Worm (Caenorhabditis elegans): ENCODE measurements around the gene R08C7.5.
A peak's percentile ranks its signal among the peaks of the same experiment; 100 is the strongest.

The R08C7.5 gene

ce11 chrIV:4470885-4471772 is 41.1 kb downstream of the R08C7.5 start (continued):
- TF ChIP-seq pbrm-1 (GFP tag; IDR thresholded peaks at IDR 0.05) (peak; percentile 72; the same call in 1 of the 2 replicates), egl-44 (GFP tag; IDR thresholded peaks at IDR 0.05) (peak; percentile 65; the same call in 1 of the 2 replicates), F23B12.7 (tag; optimal IDR thresholded peaks at IDR 0.05; ENCODE audit: insufficient read depth) (peak; percentile 10), Y53F4B.3 (GFP tag; IDR thresholded peaks at IDR 0.05) (no peak)

- TF ChIP-seq sdz-38 (tag; optimal IDR thresholded peaks at IDR 0.05) (no peak), mcd-1 (GFP tag; IDR thresholded peaks at IDR 0.05) (peak; percentile 5; the same call in 1 of the 2 replicates), Y56A3A.18 (GFP tag; IDR thresholded peaks at IDR 0.05) (0 out of 2 replicates have a peak, but pooled peaks have one; percentile 6), lin-26 (GFP tag; IDR thresholded peaks at IDR 0.05) (no peak; the same call in 1 of the 2 replicates), chd-7 (tag; optimal IDR thresholded peaks at IDR 0.05) (peak; percentile 11), attf-3 (GFP tag; conservative IDR thresholded peaks at IDR 0.05) (no peak), cebp-1 (GFP tag; IDR thresholded peaks at IDR 0.05) (no peak), cebp-1 (tag; optimal IDR thresholded peaks at IDR 0.05) (peak; percentile 44), attf-6 (GFP tag; IDR thresholded peaks at IDR 0.05) (0 out of 2 replicates have a peak, but pooled peaks have one; percentile 23), T26A5.8 (tag; optimal IDR thresholded peaks at IDR 0.05) (no peak), egrh-3 (GFP tag; IDR thresholded peaks at IDR 0.05) (no peak), lin-35 (GFP tag; optimal IDR thresholded peaks at IDR 0.05) (peak in 1 of 3 experiments; percentile 14), madf-3 (GFP tag; IDR thresholded peaks at IDR 0.05) (no peak), let-526 (GFP tag; IDR thresholded peaks at IDR 0.05) (peak; percentile 8; the same call in 1 of the 2 replicates), nhr-179 (tag; optimal IDR thresholded peaks at IDR 0.05) (no peak), lir-1 (GFP tag; conservative IDR thresholded peaks at IDR 0.05) (0 out of 2 replicates have a peak, but pooled peaks have one; percentile 19), tlf-1 (GFP tag; optimal IDR thresholded peaks at IDR 0.05) (no peak), nhr-27 (tag; optimal IDR thresholded peaks at IDR 0.05) (no peak), nhr-80 (tag; optimal IDR thresholded peaks at IDR 0.05) (peak; percentile 30), K11D2.4 (GFP tag; IDR thresholded peaks at IDR 0.05) (0 out of 2 replicates have a peak, but pooled peaks have one; percentile 10), dpff-1 (tag; optimal IDR thresholded peaks at IDR 0.05) (no peak), tbp1 (GFP tag; optimal IDR thresholded peaks at IDR 0.05) (peak; percentile 11), ceh-27 (GFP tag; optimal IDR thresholded peaks at IDR 0.05) (peak; percentile 11), D2030.7 (GFP tag; IDR thresholded peaks at IDR 0.05) (no peak)
Measured at ce11 chrIV:4472418-4473173, 42.6 kb downstream of the R08C7.5 start.

ce11 chrIV:4473767-4474166 is 43.7 kb downstream of the R08C7.5 start:
- no peak for TF ChIP-seq snpc-4 (GFP tag; optimal IDR thresholded peaks at IDR 0.05)
- TF ChIP-seq snpc-4 (tag; optimal IDR thresholded peaks at IDR 0.05): no peak
- peak; percentile 50 for TF ChIP-seq ztf-26 (tag; optimal IDR thresholded peaks at IDR 0.05)
- TF ChIP-seq ceh-40 (GFP tag; IDR thresholded peaks at IDR 0.05): no peak
- peak; percentile 16 for TF ChIP-seq somi-1 (GFP tag; optimal IDR thresholded peaks at IDR 0.05)
- TF ChIP-seq chd-7 (tag; optimal IDR thresholded peaks at IDR 0.05): peak; percentile 30
- no peak for TF ChIP-seq F55B11.4 (tag; optimal IDR thresholded peaks at IDR 0.05; ENCODE audit: borderline replicate concordance, insufficient read depth)
- TF ChIP-seq nfyb-1 (GFP tag; IDR thresholded peaks at IDR 0.05): peak; percentile 37; the same call in 1 of the 2 replicates
- TF ChIP-seq ets-4 (GFP tag; optimal IDR thresholded peaks at IDR 0.05): no peak
- peak; percentile 51; the same call in 1 of the 2 replicates for TF ChIP-seq dox-1 (GFP tag; IDR thresholded peaks at IDR 0.05)
- TF ChIP-seq atf-7 (tag; optimal IDR thresholded peaks at IDR 0.05): peak; percentile 60
- peak; percentile 12; the same call in 1 of the 2 replicates for TF ChIP-seq K11D2.4 (GFP tag; IDR thresholded peaks at IDR 0.05)
- peak; percentile 45 for TF ChIP-seq athp-1 (tag; optimal IDR thresholded peaks at IDR 0.05)
- TF ChIP-seq zfh-2 (GFP tag; conservative IDR thresholded peaks at IDR 0.05): peak; percentile 79
- peak; percentile 51; the same call in 1 of the 2 replicates for TF ChIP-seq egrh-3 (GFP tag; IDR thresholded peaks at IDR 0.05)
- peak; percentile 1 for TF ChIP-seq ceh-27 (GFP tag; optimal IDR thresholded peaks at IDR 0.05)
- TF ChIP-seq B0336.3 (GFP tag; IDR thresholded peaks at IDR 0.05): peak; percentile 64
- TF ChIP-seq lag-1 (GFP tag; IDR thresholded peaks at IDR 0.05): no peak
- TF ChIP-seq K12H6.12 (tag; optimal IDR thresholded peaks at IDR 0.05): peak; percentile 6
- no peak for TF ChIP-seq nhr-179 (tag; optimal IDR thresholded peaks at IDR 0.05)

Measured in whole organism, young adult.